Fruit fly (Drosophila melanogaster) whole organism, embryonic: Measurements from ENCODE around the gene CCAP.

ENCODE experiments used
- CG10543 ChIP-seq: fragments of 200-800 bp; sonication (Bioruptor generic); optimal IDR thresholded peaks from 3 replicates; lab custom pipeline; 2017; ENCODE audit warnings: missing biosample characterization, mild to moderate bottlenecking, missing genetic modification characterization, moderate library complexity
- CG1233 ChIP-seq: fragments of 200-800 bp; sonication (Bioruptor generic); optimal IDR thresholded peaks from 4 replicates; lab custom pipeline; 2018; ENCODE audit warnings: missing biosample characterization, mild to moderate bottlenecking, missing genetic modification characterization
- CG13296 ChIP-seq: fragments of 200-800 bp; sonication (Bioruptor generic); optimal IDR thresholded peaks from 3 replicates; lab custom pipeline; 2018; ENCODE audit warnings: missing biosample characterization, mild to moderate bottlenecking, missing genetic modification characterization
- CG13894 ChIP-seq: fragments of 200-800 bp; sonication (Bioruptor generic); optimal IDR thresholded peaks from 3 replicates; lab custom pipeline; 2018; ENCODE audit warnings: missing biosample characterization, mild to moderate bottlenecking, missing genetic modification characterization, moderate library complexity
- CG15479 ChIP-seq: fragments of 200-800 bp; sonication (Bioruptor generic); optimal IDR thresholded peaks from 3 replicates; lab custom pipeline; 2019; ENCODE audit warnings: missing biosample characterization, mild to moderate bottlenecking, missing genetic modification characterization, moderate library complexity
- CG1603 ChIP-seq: fragments of 200-800 bp; sonication (Bioruptor generic); optimal IDR thresholded peaks from 2 replicates; lab custom pipeline; 2019; ENCODE audit warnings: missing biosample characterization, mild to moderate bottlenecking, missing genetic modification characterization, moderate library complexity
- CG17186 ChIP-seq: fragments of 200-800 bp; sonication (Bioruptor generic); optimal IDR thresholded peaks from 3 replicates; lab custom pipeline; 2017; ENCODE audit warnings: missing biosample characterization, missing genetic modification reagents, missing genetic modification characterization
- CG2129 ChIP-seq: fragments of 200-800 bp; sonication (Bioruptor generic); IDR thresholded peaks from 2 replicates; pipeline ENCODE4 v1.3.6; 2022; ENCODE audit warnings: missing biosample characterization, missing genetic modification characterization; ENCODE audit not compliant: partially characterized antibody
- CG2889 ChIP-seq: fragments of 200-800 bp; sonication (Bioruptor generic); IDR thresholded peaks from 3 replicates; pipeline ENCODE4 v1.3.6; 2022; ENCODE audit warnings: missing biosample characterization, missing genetic modification characterization
- CG33557 ChIP-seq: fragments of 200-800 bp; sonication (Bioruptor generic); optimal IDR thresholded peaks from 2 replicates; lab custom pipeline; 2019; ENCODE audit warnings: missing biosample characterization, mild to moderate bottlenecking, missing genetic modification characterization, moderate library complexity
- CG34422 ChIP-seq: fragments of 200-800 bp; sonication (Bioruptor generic); IDR thresholded peaks from 3 replicates; pipeline ENCODE4 v1.3.6; 2022; ENCODE audit warnings: missing biosample characterization, missing genetic modification characterization
- CG4360 ChIP-seq: fragments of 200-800 bp; sonication (Bioruptor generic); IDR thresholded peaks from 2 replicates; pipeline ENCODE4 v1.3.6; 2022; ENCODE audit warnings: missing biosample characterization, missing genetic modification characterization
- CG4617 ChIP-seq: fragments of 200-800 bp; sonication (Bioruptor generic); optimal IDR thresholded peaks from 3 replicates; lab custom pipeline; 2016; ENCODE audit warnings: missing biosample characterization, missing genetic modification characterization, borderline replicate concordance
- CG5245 ChIP-seq: fragments of 200-800 bp; sonication (Bioruptor generic); optimal IDR thresholded peaks from 3 replicates; lab custom pipeline; 2016; ENCODE audit warnings: missing biosample characterization, missing genetic modification characterization
- CG9797 ChIP-seq: fragments of 200-800 bp; sonication (Bioruptor generic); optimal IDR thresholded peaks from 3 replicates; lab custom pipeline; 2018; ENCODE audit warnings: missing biosample characterization, mild to moderate bottlenecking, missing genetic modification characterization
- Gug ChIP-seq: fragments of 200-800 bp; sonication (Bioruptor generic); IDR thresholded peaks from 4 replicates; pipeline ENCODE4 v1.3.6; 2022; ENCODE audit warnings: missing biosample characterization, missing genetic modification characterization
- H2.0 ChIP-seq: fragments of 200-800 bp; sonication (Bioruptor generic); IDR thresholded peaks from 2 replicates; pipeline ENCODE4 v1.3.6; 2022; ENCODE audit warnings: missing biosample characterization, missing genetic modification characterization
- HLH4C ChIP-seq: fragments of 200-800 bp; sonication (Bioruptor generic); IDR thresholded peaks from 3 replicates; pipeline ENCODE4 v1.3.6; 2022; ENCODE audit warnings: missing biosample characterization, missing genetic modification characterization; ENCODE audit not compliant: partially characterized antibody
- Kr ChIP-seq: fragments of 200-800 bp; sonication (Bioruptor generic); optimal IDR thresholded peaks from 2 replicates; lab custom pipeline; 2017; ENCODE audit warnings: missing biosample characterization, mild to moderate bottlenecking, missing genetic modification characterization
- Nf-YA ChIP-seq: fragments of 200-800 bp; sonication (Bioruptor generic); IDR thresholded peaks from 2 replicates; pipeline ENCODE4 v1.3.6; 2022; ENCODE audit warnings: missing biosample characterization, missing genetic modification characterization
- Optix ChIP-seq: fragments of 200-800 bp; sonication (Bioruptor generic); IDR thresholded peaks from 3 replicates; pipeline ENCODE4 v1.3.6; 2022; ENCODE audit warnings: missing biosample characterization, missing genetic modification characterization
- Sox100B ChIP-seq: fragments of 200-800 bp; sonication (Bioruptor generic); optimal IDR thresholded peaks from 3 replicates; lab custom pipeline; 2018; ENCODE audit warnings: missing biosample characterization, mild to moderate bottlenecking, missing genetic modification characterization
- Stat92E ChIP-seq, 3 experiments: fragments of >200 bp in 2 of 3; fragments of 200-800 bp in 1 of 3; sonication (Bioruptor generic) in 1 of 3; optimal IDR thresholded peaks; 2 replicates each; lab custom pipeline; 2017 to 2019; ENCODE audit warnings: missing biosample characterization in 3 of 3, missing genetic modification characterization in 3 of 3, mild to moderate bottlenecking in 1 of 3, moderate library complexity in 1 of 3
- aop ChIP-seq: fragments of 200-800 bp; sonication (Bioruptor generic); IDR thresholded peaks from 2 replicates; pipeline ENCODE4 v1.3.6; 2022; ENCODE audit warnings: missing biosample characterization, missing genetic modification characterization
- az2 ChIP-seq: fragments of 200-800 bp; sonication (Bioruptor generic); optimal IDR thresholded peaks from 3 replicates; lab custom pipeline; 2016; ENCODE audit warnings: missing biosample characterization, missing genetic modification characterization
- bcd ChIP-seq: fragments of 200-800 bp; sonication (Bioruptor generic); optimal IDR thresholded peaks from 2 replicates; lab custom pipeline; 2017; ENCODE audit warnings: missing biosample characterization, mild to moderate bottlenecking, missing genetic modification characterization
- chm ChIP-seq: fragments of 200-800 bp; sonication (Bioruptor generic); IDR thresholded peaks from 2 replicates; pipeline ENCODE4 v1.3.6; 2022; ENCODE audit warnings: missing biosample characterization, missing genetic modification characterization
- dati ChIP-seq: fragments of 200-800 bp; sonication (Bioruptor generic); IDR thresholded peaks from 2 replicates; pipeline ENCODE4 v1.3.6; 2022; ENCODE audit warnings: missing biosample characterization, missing genetic modification characterization
- fd96Cb ChIP-seq: fragments of 200-800 bp; sonication (Bioruptor generic); optimal IDR thresholded peaks from 2 replicates; lab custom pipeline; 2018; ENCODE audit warnings: missing biosample characterization, mild to moderate bottlenecking, missing genetic modification characterization, moderate library complexity
- gsb-n ChIP-seq: fragments of 200-800 bp; sonication (Bioruptor generic); optimal IDR thresholded peaks from 3 replicates; lab custom pipeline; 2018; ENCODE audit warnings: missing biosample characterization, mild to moderate bottlenecking, missing genetic modification characterization
- kni ChIP-seq: fragments of 200-800 bp; sonication (Bioruptor generic); optimal IDR thresholded peaks from 3 replicates; lab custom pipeline; 2017; ENCODE audit warnings: mild to moderate bottlenecking, missing biosample characterization, missing genetic modification reagents, missing genetic modification characterization
- luna ChIP-seq: fragments of 200-800 bp; sonication (Bioruptor generic); optimal IDR thresholded peaks from 2 replicates; lab custom pipeline; 2016; ENCODE audit warnings: missing biosample characterization, missing genetic modification characterization
- nau ChIP-seq: fragments of 200-800 bp; sonication (Bioruptor generic); optimal IDR thresholded peaks from 3 replicates; lab custom pipeline; 2017; ENCODE audit warnings: missing biosample characterization, mild to moderate bottlenecking, missing genetic modification characterization, missing genetic modification reagents
- nom ChIP-seq: fragments of 200-800 bp; sonication (Bioruptor generic); optimal IDR thresholded peaks from 2 replicates; lab custom pipeline; 2017; ENCODE audit warnings: missing biosample characterization, missing genetic modification characterization, mild to moderate bottlenecking, moderate library complexity, missing genetic modification reagents
- oc ChIP-seq: fragments of 200-800 bp; sonication (Bioruptor generic); optimal IDR thresholded peaks from 2 replicates; lab custom pipeline; 2018; ENCODE audit warnings: missing biosample characterization, mild to moderate bottlenecking, missing genetic modification characterization, moderate library complexity
- pros ChIP-seq: fragments of 200-800 bp; sonication (Bioruptor generic); optimal IDR thresholded peaks from 3 replicates; lab custom pipeline; 2019; ENCODE audit warnings: missing biosample characterization, mild to moderate bottlenecking, missing genetic modification characterization, moderate library complexity
- sc ChIP-seq, 3 experiments: fragments of >200 bp in 2 of 3; fragments of 200-800 bp in 1 of 3; sonication (Bioruptor generic) in 1 of 3; optimal IDR thresholded peaks; 2 replicates in 2 of 3; 3 replicates in 1 of 3; lab custom pipeline; 2017; ENCODE audit warnings: mild to moderate bottlenecking in 1 of 3, missing biosample characterization in 1 of 3, missing genetic modification characterization in 1 of 3, missing genetic modification reagents in 1 of 3
- sna ChIP-seq: fragments of 200-800 bp; sonication (Bioruptor generic); IDR thresholded peaks from 2 replicates; pipeline ENCODE4 v1.3.6; 2022; ENCODE audit warnings: missing biosample characterization, missing genetic modification characterization; ENCODE audit not compliant: partially characterized antibody
- ssp ChIP-seq: fragments of 200-800 bp; sonication (Bioruptor generic); IDR thresholded peaks from 2 replicates; pipeline ENCODE4 v1.3.6; 2022; ENCODE audit warnings: missing biosample characterization, missing genetic modification characterization
- ttk ChIP-seq: fragments of 200-800 bp; sonication (Bioruptor generic); IDR thresholded peaks from 2 replicates; pipeline ENCODE4 v2.1.2; 2022; ENCODE audit warnings: missing biosample characterization, missing genetic modification characterization
- vfl ChIP-seq: fragments of 200-800 bp; sonication (Bioruptor generic); optimal IDR thresholded peaks from 2 replicates; lab custom pipeline; 2016; ENCODE audit warnings: missing biosample characterization, missing genetic modification characterization
- vnd ChIP-seq: fragments of 200-800 bp; sonication (Bioruptor generic); IDR thresholded peaks from 3 replicates; pipeline ENCODE4 v1.3.6; 2022; ENCODE audit warnings: missing biosample characterization, missing genetic modification characterization; ENCODE audit not compliant: partially characterized antibody
- zen2 ChIP-seq: fragments of 200-800 bp; sonication (Bioruptor generic); IDR thresholded peaks from 3 replicates; pipeline ENCODE4 v1.3.6; 2022; ENCODE audit warnings: missing biosample characterization, missing genetic modification characterization; ENCODE audit not compliant: partially characterized antibody
- zfh2 ChIP-seq: fragments of 200-800 bp; sonication (Bioruptor generic); optimal IDR thresholded peaks from 2 replicates; lab custom pipeline; 2016; ENCODE audit warnings: missing biosample characterization, missing genetic modification characterization

The CCAP gene

DNA sequence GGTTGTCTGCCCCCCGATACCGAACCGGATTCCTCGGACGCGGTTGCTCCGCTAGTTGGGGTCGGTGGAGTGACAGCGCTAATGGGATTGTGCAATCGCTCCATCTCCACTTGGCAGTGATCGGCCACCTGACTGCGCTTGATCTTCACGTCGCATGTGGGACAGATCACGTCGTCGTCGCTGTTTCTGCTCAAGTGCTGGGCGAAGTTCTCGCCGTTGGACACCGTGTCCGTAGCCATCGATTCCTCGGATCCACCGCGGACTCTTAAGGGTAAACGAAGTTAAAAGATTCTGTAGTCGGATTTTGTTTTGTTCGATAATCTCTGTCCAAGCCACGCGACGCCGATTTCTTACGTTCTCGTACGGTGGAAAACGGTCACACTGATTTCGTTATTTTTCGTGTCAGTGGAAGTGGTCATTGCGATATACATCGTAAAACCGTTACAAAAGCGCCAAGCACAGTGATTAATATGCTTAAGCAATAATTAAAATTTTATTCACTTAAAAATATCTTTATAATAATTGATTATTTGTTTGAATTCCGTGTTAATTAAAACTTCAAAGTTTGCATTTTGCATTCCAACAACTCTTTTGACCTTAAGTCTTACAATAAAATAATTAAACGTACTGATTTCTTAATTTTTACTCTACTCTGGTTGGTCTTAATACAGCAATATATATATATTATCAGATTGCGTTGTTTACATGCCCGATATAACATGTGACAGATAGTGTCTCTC lies 24.3 kb upstream of the CCAP start, which contains the start of gene RNF220 (continued):
- TF ChIP-seq Sox100B (GFP tag; lab: Kevin White, UChicago) (peak; percentile 40), sc (optimal IDR thresholded peaks at IDR 0.05; lab: Kevin White, UChicago) (no peak), sc (GFP tag; optimal IDR thresholded peaks at IDR 0.05; lab: Kevin White, UChicago) (no peak), vnd (GFP tag; lab: Robert Waterston, UW) (peak; percentile 11), chm (GFP tag; lab: Robert Waterston, UW) (0 out of 2 replicates have a peak, but pooled peaks have one; percentile 34), nom (GFP tag; lab: Kevin White, UChicago) (no peak)

- TF ChIP-seq ssp (GFP tag; lab: Robert Waterston, UW), result peak; percentile 42
- TF ChIP-seq CG13296 (GFP tag; lab: Kevin White, UChicago), result peak; percentile 85
- TF ChIP-seq bcd (GFP tag; lab: Kevin White, UChicago), result peak; percentile 55
- TF ChIP-seq vfl, result peak; percentile 23
- TF ChIP-seq CG1233 (GFP tag; lab: Kevin White, UChicago), result peak; percentile 41
- TF ChIP-seq az2 (GFP tag; lab: Kevin White, UChicago), result peak; percentile 60
- no peak for TF ChIP-seq CG5245
- TF ChIP-seq CG2889 (GFP tag; lab: Robert Waterston, UW), result no peak
- peak; percentile 69 for TF ChIP-seq fd96Cb
- TF ChIP-seq CG33557, result peak; percentile 66
- peak; percentile 86 for TF ChIP-seq CG34422 (GFP tag; lab: Robert Waterston, UW)
- peak; percentile 67 for TF ChIP-seq H2.0 (GFP tag; lab: Robert Waterston, UW)
- TF ChIP-seq nau (GFP tag; lab: Kevin White, UChicago), result peak; percentile 11
- no peak for TF ChIP-seq dati (GFP tag; lab: Robert Waterston, UW)
- TF ChIP-seq Optix (GFP tag; lab: Robert Waterston, UW), result no peak
- no peak for TF ChIP-seq Stat92E (GFP tag; optimal IDR thresholded peaks at IDR 0.05; lab: Kevin White, UChicago)
- TF ChIP-seq CG4617 (GFP tag; lab: Kevin White, UChicago), result peak; percentile 76
- TF ChIP-seq gsb-n (tag; lab: Kevin White, UChicago), result peak; percentile 79
- TF ChIP-seq ttk, result peak; percentile 74
- no peak for TF ChIP-seq luna (GFP tag; lab: Kevin White, UChicago)
- peak; percentile 42 for TF ChIP-seq CG10543 (GFP tag; lab: Kevin White, UChicago)
- TF ChIP-seq oc (tag; lab: Kevin White, UChicago), result peak; percentile 78
- TF ChIP-seq HLH4C (GFP tag; lab: Robert Waterston, UW), result peak; percentile 77
- TF ChIP-seq Gug (GFP tag; lab: Robert Waterston, UW), result peak; percentile 41; the same call in 1 of the 4 replicates
- peak; percentile 14 for TF ChIP-seq zfh2
- no peak for TF ChIP-seq aop (GFP tag; lab: Robert Waterston, UW)
- no peak for TF ChIP-seq Kr (GFP tag; lab: Kevin White, UChicago)
- TF ChIP-seq CG13894, result peak; percentile 81
- no peak for TF ChIP-seq pros (GFP tag; lab: Kevin White, UChicago)
- no peak for TF ChIP-seq kni (GFP tag; lab: Kevin White, UChicago)
- peak; percentile 78 for TF ChIP-seq sna
- peak; percentile 15; the same call in 1 of the 2 replicates for TF ChIP-seq Nf-YA (GFP tag; lab: Robert Waterston, UW)
- TF ChIP-seq CG17186 (GFP tag; lab: Kevin White, UChicago), result no peak
- no peak for TF ChIP-seq CG15479 (GFP tag; lab: Kevin White, UChicago)
- TF ChIP-seq CG1603 (tag; lab: Kevin White, UChicago), result peak; percentile 61
- no peak for TF ChIP-seq CG9797 (GFP tag; lab: Kevin White, UChicago)
- TF ChIP-seq zen2, result peak; percentile 71
- peak; percentile 71 for TF ChIP-seq CG2129
- peak; percentile 5; the same call in 1 of the 2 replicates for TF ChIP-seq CG4360
Observed at dm6 chr3R:22724149-22724973, 22.5 kb upstream of the CCAP start, which contains the start of gene Irp-1A. Gene Irp-1A, minus strand, starts transcription at chr3R:22724587.
